Worm (Caenorhabditis elegans) whole organism, mixed stage, embryonic: ENCODE results near the gene dhs-18.

Experiments
- M03D4.4 ChIP-seq: sonication (generic microtip); optimal IDR thresholded peaks from 2 replicates; lab custom pipeline; 2017; ENCODE audit warnings: mild to moderate bottlenecking, missing genetic modification characterization, missing compliant biosample characterization
- bed-3 ChIP-seq: fragments of 200-800 bp; sonication (Bioruptor generic); optimal IDR thresholded peaks from 3 replicates; lab custom pipeline; 2018; ENCODE audit warnings: mild to moderate bottlenecking, missing genetic modification characterization, moderate library complexity, missing compliant biosample characterization
- blmp-1 ChIP-seq: fragments of 150-350 bp; optimal IDR thresholded peaks from 2 replicates; lab custom pipeline; 2014; ENCODE audit warnings: missing biosample characterization, missing genetic modification characterization
- ceh-39 ChIP-seq: fragments of 150-350 bp; optimal IDR thresholded peaks from 2 replicates; lab custom pipeline; 2014; ENCODE audit warnings: missing biosample characterization, missing genetic modification characterization
- ceh-43 ChIP-seq: fragments of 200-800 bp; sonication (Bioruptor generic); optimal IDR thresholded peaks from 2 replicates; lab custom pipeline; 2018; ENCODE audit warnings: mild to moderate bottlenecking, missing genetic modification characterization, moderate library complexity, missing compliant biosample characterization
- ceh-83 ChIP-seq: fragments of 200-800 bp; sonication (Bioruptor generic); optimal IDR thresholded peaks from 2 replicates; lab custom pipeline; 2018; ENCODE audit warnings: mild to moderate bottlenecking, missing genetic modification characterization, missing compliant biosample characterization
- ces-1 ChIP-seq: fragments of 150-350 bp; optimal IDR thresholded peaks from 2 replicates; lab custom pipeline; 2014; ENCODE audit warnings: missing biosample characterization, missing genetic modification reagents, missing genetic modification characterization
- cnd-1 ChIP-seq: fragments of 200-800 bp; sonication (Bioruptor generic); optimal IDR thresholded peaks from 2 replicates; lab custom pipeline; 2018; ENCODE audit warnings: mild to moderate bottlenecking, missing genetic modification characterization, missing compliant biosample characterization
- drap-1 ChIP-seq: fragments of 200-800 bp; sonication (Bioruptor generic); optimal IDR thresholded peaks from 3 replicates; lab custom pipeline; 2018; ENCODE audit warnings: mild to moderate bottlenecking, missing genetic modification characterization, missing compliant biosample characterization
- elt-1 ChIP-seq: sonication (generic microtip); optimal IDR thresholded peaks from 2 replicates; lab custom pipeline; 2017; ENCODE audit warnings: missing genetic modification characterization, mild to moderate bottlenecking, missing compliant biosample characterization, antibody characterized with exemption, moderate library complexity, borderline replicate concordance; ENCODE audit not compliant: insufficient read depth
- elt-3 ChIP-seq: fragments of 150-350 bp; optimal IDR thresholded peaks from 2 replicates; lab custom pipeline; 2014; ENCODE audit warnings: missing biosample characterization, missing genetic modification characterization
- flh-1 ChIP-seq: fragments of 200-800 bp; sonication (Bioruptor generic); optimal IDR thresholded peaks from 2 replicates; lab custom pipeline; 2018; ENCODE audit warnings: mild to moderate bottlenecking, missing genetic modification characterization, moderate library complexity, missing compliant biosample characterization
- ham-2 ChIP-seq: fragments of 200-800 bp; sonication (Bioruptor generic); optimal IDR thresholded peaks from 2 replicates; lab custom pipeline; 2018; ENCODE audit warnings: mild to moderate bottlenecking, missing genetic modification characterization, missing compliant biosample characterization
- hlh-1 ChIP-seq: fragments of 150-350 bp; optimal IDR thresholded peaks from 2 replicates; lab custom pipeline; 2014; ENCODE audit warnings: missing biosample characterization, missing genetic modification reagents, missing genetic modification characterization
- lin-13 ChIP-seq: fragments of 150-350 bp; optimal IDR thresholded peaks from 2 replicates; lab custom pipeline; 2014; ENCODE audit warnings: missing biosample characterization, missing genetic modification characterization
- lin-32 ChIP-seq: fragments of 200-800 bp; sonication (Bioruptor generic); optimal IDR thresholded peaks from 2 replicates; lab custom pipeline; 2018; ENCODE audit warnings: mild to moderate bottlenecking, missing genetic modification characterization, missing compliant biosample characterization
- lsy-2 ChIP-seq: fragments of 150-350 bp; optimal IDR thresholded peaks from 2 replicates; lab custom pipeline; 2014; ENCODE audit warnings: missing biosample characterization, missing genetic modification characterization
- mab-5 ChIP-seq: fragments of 150-350 bp; optimal IDR thresholded peaks from 2 replicates; lab custom pipeline; 2014; ENCODE audit warnings: missing biosample characterization, missing genetic modification characterization
- mep-1 ChIP-seq: fragments of 150-350 bp; optimal IDR thresholded peaks from 2 replicates; lab custom pipeline; 2017; ENCODE audit warnings: missing biosample characterization, missing genetic modification reagents, missing genetic modification characterization, inconsistent platforms
- mls-2 ChIP-seq: sonication (generic microtip); optimal IDR thresholded peaks from 2 replicates; lab custom pipeline; 2016; ENCODE audit warnings: mild to moderate bottlenecking, missing genetic modification characterization, moderate library complexity, missing compliant biosample characterization
- nhr-12 ChIP-seq: fragments of 150-350 bp; optimal IDR thresholded peaks from 2 replicates; lab custom pipeline; 2014; ENCODE audit warnings: missing biosample characterization, missing genetic modification characterization
- nhr-2 ChIP-seq: fragments of 150-350 bp; optimal IDR thresholded peaks from 2 replicates; lab custom pipeline; 2014; ENCODE audit warnings: missing biosample characterization, missing genetic modification characterization
- nhr-237 ChIP-seq: fragments of 150-350 bp; optimal IDR thresholded peaks from 2 replicates; lab custom pipeline; 2014; ENCODE audit warnings: missing biosample characterization, missing genetic modification characterization
- nhr-28 ChIP-seq: fragments of 150-350 bp; optimal IDR thresholded peaks from 2 replicates; lab custom pipeline; 2014; ENCODE audit warnings: missing biosample characterization, missing genetic modification characterization
- nhr-76 ChIP-seq: sonication (generic microtip); optimal IDR thresholded peaks from 2 replicates; lab custom pipeline; 2017; ENCODE audit warnings: missing biosample characterization, missing genetic modification characterization
- pha-4 ChIP-seq: fragments of 150-350 bp; optimal IDR thresholded peaks from 2 replicates; lab custom pipeline; 2018; ENCODE audit warnings: missing biosample characterization, missing genetic modification reagents, missing genetic modification characterization
- sem-2 ChIP-seq: fragments of 200-800 bp; sonication (Bioruptor generic); optimal IDR thresholded peaks from 2 replicates; lab custom pipeline; 2018; ENCODE audit warnings: mild to moderate bottlenecking, missing genetic modification characterization, missing compliant biosample characterization
- snpc-4 ChIP-seq: fragments of 150-350 bp; optimal IDR thresholded peaks from 2 replicates; lab custom pipeline; 2014; ENCODE audit warnings: missing biosample characterization, missing genetic modification characterization
- sptf-1 ChIP-seq: sonication (generic microtip); optimal IDR thresholded peaks from 2 replicates; lab custom pipeline; 2017; ENCODE audit warnings: mild to moderate bottlenecking, missing genetic modification characterization, moderate library complexity, missing compliant biosample characterization
- tbx-8 ChIP-seq: fragments of 200-800 bp; sonication (Bioruptor generic); optimal IDR thresholded peaks from 2 replicates; lab custom pipeline; 2018; ENCODE audit warnings: mild to moderate bottlenecking, missing genetic modification characterization, moderate library complexity, missing compliant biosample characterization
- unc-120 ChIP-seq: sonication (generic microtip); optimal IDR thresholded peaks from 2 replicates; lab custom pipeline; 2017; ENCODE audit warnings: missing genetic modification characterization, missing compliant biosample characterization; ENCODE audit not compliant: poor library complexity, severe bottlenecking
- unc-39 ChIP-seq: fragments of 150-350 bp; optimal IDR thresholded peaks from 2 replicates; lab custom pipeline; 2014; ENCODE audit warnings: missing biosample characterization, missing genetic modification characterization
- unc-62 ChIP-seq: fragments of 150-350 bp; optimal IDR thresholded peaks from 2 replicates; lab custom pipeline; 2014; ENCODE audit warnings: missing biosample characterization, missing genetic modification reagents, missing genetic modification characterization
- zip-8 ChIP-seq: fragments of 150-350 bp; optimal IDR thresholded peaks from 2 replicates; lab custom pipeline; 2014; ENCODE audit warnings: missing biosample characterization, missing genetic modification characterization
- ztf-11 ChIP-seq: fragments of 150-350 bp; optimal IDR thresholded peaks from 2 replicates; lab custom pipeline; 2014; ENCODE audit warnings: missing biosample characterization, missing genetic modification characterization

Gene dhs-18

ce11 chrV:11083691-11084090 is 37.1 kb upstream of the dhs-18 start:
- no peak for TF ChIP-seq sptf-1
- TF ChIP-seq elt-3, result no peak
- TF ChIP-seq elt-1 (tag; lab: Kevin White, UChicago), result peak; percentile 24
- TF ChIP-seq mab-5 (tag; lab: Kevin White, UChicago), result peak; percentile 74
- TF ChIP-seq mep-1, result no peak
- TF ChIP-seq nhr-237, result peak; percentile 75
- TF ChIP-seq ham-2 (GFP tag; lab: Kevin White, UChicago), result peak; percentile 21
- no peak for TF ChIP-seq nhr-76
- peak; percentile 90 for TF ChIP-seq unc-120 (tag; lab: Kevin White, UChicago)
- peak; percentile 70 for TF ChIP-seq unc-62 (GFP tag; lab: Kevin White, UChicago)
- no peak for TF ChIP-seq nhr-12 (tag; lab: Kevin White, UChicago)
- TF ChIP-seq ceh-39 (tag; lab: Kevin White, UChicago), result peak; percentile 26
- no peak for TF ChIP-seq ces-1 (GFP tag; lab: Kevin White, UChicago)
- TF ChIP-seq zip-8 (tag; lab: Kevin White, UChicago), result peak; percentile 95
- no peak for TF ChIP-seq lin-32 (GFP tag; lab: Kevin White, UChicago)
- TF ChIP-seq hlh-1 (tag; lab: Kevin White, UChicago), result peak; percentile 85

- no peak for TF ChIP-seq drap-1 (GFP tag; lab: Kevin White, UChicago)
- no peak for TF ChIP-seq pha-4 (tag; lab: Kevin White, UChicago)
- TF ChIP-seq lin-13 (tag; lab: Kevin White, UChicago), result no peak
- TF ChIP-seq elt-3, result no peak
- TF ChIP-seq nhr-28, result no peak
- no peak for TF ChIP-seq lin-32 (GFP tag; lab: Kevin White, UChicago)
- TF ChIP-seq mls-2, result no peak
- TF ChIP-seq mep-1, result no peak
- no peak for TF ChIP-seq zip-8 (tag; lab: Kevin White, UChicago)
- no peak for TF ChIP-seq nhr-237
- no peak for TF ChIP-seq lsy-2 (tag; lab: Kevin White, UChicago)
- TF ChIP-seq ceh-83 (GFP tag; lab: Kevin White, UChicago), result no peak
- no peak for TF ChIP-seq mab-5 (tag; lab: Kevin White, UChicago)
- no peak for TF ChIP-seq unc-62 (GFP tag; lab: Kevin White, UChicago)
- TF ChIP-seq nhr-76, result no peak
- no peak for TF ChIP-seq ces-1 (GFP tag; lab: Kevin White, UChicago)
- TF ChIP-seq snpc-4 (tag; lab: Kevin White, UChicago), result no peak
Measured at ce11 chrV:11082964-11083363, 36.3 kb upstream of the dhs-18 start.

ce11 chrV:11082475-11082874 is 35.8 kb upstream of the dhs-18 start:
- TF ChIP-seq flh-1 (GFP tag; lab: Kevin White, UChicago), result no peak
- TF ChIP-seq elt-1 (tag; lab: Kevin White, UChicago), result no peak
- no peak for TF ChIP-seq tbx-8 (GFP tag; lab: Kevin White, UChicago)
- no peak for TF ChIP-seq mls-2
- no peak for TF ChIP-seq elt-3
- TF ChIP-seq nhr-76, result no peak
- no peak for TF ChIP-seq lin-32 (GFP tag; lab: Kevin White, UChicago)
- TF ChIP-seq pha-4 (tag; lab: Kevin White, UChicago), result peak; percentile 54
- TF ChIP-seq zip-8 (tag; lab: Kevin White, UChicago), result no peak
- no peak for TF ChIP-seq sem-2 (GFP tag; lab: Kevin White, UChicago)
- TF ChIP-seq M03D4.4 (tag; lab: Kevin White, UChicago), result peak; percentile 27
- no peak for TF ChIP-seq lin-13 (tag; lab: Kevin White, UChicago)
- TF ChIP-seq bed-3, result no peak
- TF ChIP-seq ceh-43 (GFP tag; lab: Kevin White, UChicago), result no peak
- TF ChIP-seq unc-120 (tag; lab: Kevin White, UChicago), result peak; percentile 90
- TF ChIP-seq snpc-4 (tag; lab: Kevin White, UChicago), result no peak
- TF ChIP-seq hlh-1 (tag; lab: Kevin White, UChicago), result peak; percentile 76
- TF ChIP-seq nhr-12 (tag; lab: Kevin White, UChicago), result no peak
- TF ChIP-seq cnd-1 (tag; lab: Kevin White, UChicago), result no peak
- no peak for TF ChIP-seq sptf-1
- TF ChIP-seq drap-1 (GFP tag; lab: Kevin White, UChicago), result no peak
- TF ChIP-seq unc-62 (GFP tag; lab: Kevin White, UChicago), result peak; percentile 58
- TF ChIP-seq ztf-11 (tag; lab: Kevin White, UChicago), result no peak
- TF ChIP-seq nhr-2 (tag; lab: Kevin White, UChicago), result no peak
- TF ChIP-seq ceh-83 (GFP tag; lab: Kevin White, UChicago), result no peak
- no peak for TF ChIP-seq lsy-2 (tag; lab: Kevin White, UChicago)
- TF ChIP-seq mab-5 (tag; lab: Kevin White, UChicago), result no peak
- peak; percentile 50 for TF ChIP-seq nhr-237
- no peak for TF ChIP-seq ceh-39 (tag; lab: Kevin White, UChicago)
- TF ChIP-seq ces-1 (GFP tag; lab: Kevin White, UChicago), result no peak
- TF ChIP-seq ham-2 (GFP tag; lab: Kevin White, UChicago), result no peak
- TF ChIP-seq blmp-1 (tag; lab: Kevin White, UChicago), result no peak
- no peak for TF ChIP-seq unc-39 (tag; lab: Kevin White, UChicago)
- peak; percentile 36 for TF ChIP-seq mep-1
- no peak for TF ChIP-seq nhr-28
